Worm (Caenorhabditis elegans) whole organism, L2 larva: ENCODE data around the gene T05A10.6.

ENCODE experiments used
- F13H6.1 ChIP-seq: sonication (generic microtip); optimal IDR thresholded peaks from 2 replicates; lab custom pipeline; 2016; ENCODE audit warnings: missing genetic modification characterization, missing compliant biosample characterization
- R02D3.7 ChIP-seq: fragments of 150-350 bp; optimal IDR thresholded peaks from 2 replicates; lab custom pipeline; 2014; ENCODE audit warnings: missing biosample characterization, missing genetic modification characterization
- Y55F3AM.14 ChIP-seq: fragments of 200-800 bp; sonication (Bioruptor generic); optimal IDR thresholded peaks from 2 replicates; lab custom pipeline; 2018; ENCODE audit warnings: mild to moderate bottlenecking, missing genetic modification characterization, missing compliant biosample characterization
- elt-1 ChIP-seq: fragments of 150-350 bp; optimal IDR thresholded peaks from 2 replicates; lab custom pipeline; 2014; ENCODE audit warnings: missing biosample characterization, missing genetic modification characterization
- lin-11 ChIP-seq: fragments of 150-350 bp; sonication (generic microtip); optimal IDR thresholded peaks from 2 replicates; lab custom pipeline; 2014; ENCODE audit warnings: missing biosample characterization, missing genetic modification characterization, inconsistent platforms, mixed read lengths
- zag-1 ChIP-seq: fragments of 150-350 bp; optimal IDR thresholded peaks from 2 replicates; lab custom pipeline; 2014; ENCODE audit warnings: missing biosample characterization, missing genetic modification characterization

DNA sequence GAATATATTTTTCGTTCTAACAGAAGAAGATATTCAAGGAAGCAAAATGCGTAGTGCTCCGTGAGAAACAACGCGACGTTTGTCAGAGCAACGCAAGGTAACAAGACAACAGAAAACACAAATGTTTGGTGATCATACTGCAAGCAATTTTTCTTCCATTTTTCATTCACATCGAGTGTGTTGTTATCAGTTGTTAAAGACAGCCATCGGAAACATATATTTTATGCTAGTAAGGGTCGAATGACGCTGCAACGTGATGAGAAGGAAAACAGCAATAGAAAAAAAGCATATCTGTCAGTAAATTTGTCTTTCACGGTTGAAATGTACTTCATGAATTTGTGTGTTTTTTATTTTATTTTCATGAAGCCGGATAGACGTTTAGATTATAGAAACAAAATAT lies 46.4 kb downstream of the T05A10.6 start:
- TF ChIP-seq R02D3.7 (tag; lab: Kevin White, UChicago) (no peak), Y55F3AM.14 (no peak), F13H6.1 (no peak), lin-11 (no peak), zag-1 (tag; lab: Kevin White, UChicago) (no peak), elt-1 (no peak)
